Worm (Caenorhabditis elegans) whole organism, late embryonic: ENCODE results near the gene Y53F4B.18.

Experiments
- K02D7.2 ChIP-seq: sonication (generic microtip); optimal IDR thresholded peaks from 2 replicates; lab custom pipeline; 2017; ENCODE audit warnings: mild to moderate bottlenecking, missing genetic modification characterization, missing compliant biosample characterization
- eyg-1 ChIP-seq: sonication (generic microtip); optimal IDR thresholded peaks from 2 replicates; lab custom pipeline; 2016; ENCODE audit warnings: missing genotype, missing genetic modification characterization, missing compliant biosample characterization
- lim-6 ChIP-seq: sonication (generic microtip); optimal IDR thresholded peaks from 2 replicates; lab custom pipeline; 2016; ENCODE audit warnings: missing genetic modification characterization, missing compliant biosample characterization
- nfya-1 ChIP-seq: sonication (generic microtip); optimal IDR thresholded peaks from 2 replicates; lab custom pipeline; 2017; ENCODE audit warnings: missing genetic modification characterization, mild to moderate bottlenecking, missing compliant biosample characterization, antibody characterized with exemption, moderate library complexity
- unc-42 ChIP-seq: sonication (generic microtip); optimal IDR thresholded peaks from 2 replicates; lab custom pipeline; 2016; ENCODE audit warnings: missing genotype, missing genetic modification characterization, missing compliant biosample characterization
- unc-86 ChIP-seq: sonication (generic microtip); optimal IDR thresholded peaks from 2 replicates; lab custom pipeline; 2016; ENCODE audit warnings: missing genetic modification characterization, missing compliant biosample characterization

ce11 chrII:15076778-15077435 lies 5.4 kb upstream of the Y53F4B.18 start, which contains the start of gene Y53F4B.19:
- TF ChIP-seq lim-6 (tag; lab: Kevin White, UChicago) = no peak
- TF ChIP-seq nfya-1 (tag; lab: Kevin White, UChicago) = no peak
- TF ChIP-seq K02D7.2 (tag; lab: Kevin White, UChicago) = no peak
- TF ChIP-seq eyg-1 (tag; lab: Kevin White, UChicago) = no peak
- no peak for TF ChIP-seq unc-42
- TF ChIP-seq unc-86 (tag; lab: Kevin White, UChicago) = no peak
